Worm (Caenorhabditis elegans) whole organism, L4 larva: Measurements from ENCODE around the gene rps-27.

Source experiments
- F10B5.3 ChIP-seq: sonication (generic microtip); optimal IDR thresholded peaks from 2 replicates; lab custom pipeline; 2016; ENCODE audit warnings: mild to moderate bottlenecking, missing genetic modification characterization, missing compliant biosample characterization
- F37D6.2 ChIP-seq: sonication (generic microtip); optimal IDR thresholded peaks from 2 replicates; lab custom pipeline; 2016; ENCODE audit warnings: mild to moderate bottlenecking, missing genetic modification characterization, missing compliant biosample characterization
- T26A8.4 ChIP-seq: fragments of 200-800 bp; sonication (Bioruptor generic); IDR thresholded peaks from 2 replicates; pipeline ENCODE4 v1.3.6; 2022; ENCODE audit warnings: missing genetic modification characterization, missing compliant biosample characterization
- Y105C5A.15 ChIP-seq: fragments of 200-800 bp; sonication (Bioruptor generic); IDR thresholded peaks from 2 replicates; pipeline ENCODE4 v1.3.6; 2022; ENCODE audit warnings: missing genetic modification characterization, missing compliant biosample characterization
- Y48G9A.11 ChIP-seq: fragments of 200-800 bp; sonication (Bioruptor generic); IDR thresholded peaks from 2 replicates; pipeline ENCODE4 v1.3.6; 2022; ENCODE audit warnings: missing genetic modification reagents, missing genetic modification characterization, missing compliant biosample characterization
- Y5F2A.4 ChIP-seq: fragments of 200-800 bp; sonication (Bioruptor generic); optimal IDR thresholded peaks from 2 replicates; lab custom pipeline; 2018; ENCODE audit warnings: mild to moderate bottlenecking, missing genetic modification characterization, missing compliant biosample characterization
- Y75B8A.6 ChIP-seq: fragments of 200-800 bp; sonication (Bioruptor generic); IDR thresholded peaks from 2 replicates; pipeline ENCODE4 v1.3.6; 2022; ENCODE audit warnings: missing genetic modification reagents, missing genetic modification characterization, missing compliant biosample characterization
- ZK337.2 ChIP-seq: fragments of 200-800 bp; sonication (Bioruptor generic); IDR thresholded peaks from 2 replicates; pipeline ENCODE4 v1.3.6; 2022; ENCODE audit warnings: missing genetic modification reagents, missing genetic modification characterization, missing compliant biosample characterization
- aha-1 ChIP-seq: fragments of 150-350 bp; peaks from one replicate; lab custom pipeline; 2014; ENCODE audit warnings: missing biosample characterization, missing genetic modification characterization
- aly-2 ChIP-seq: sonication (generic microtip); optimal IDR thresholded peaks from 2 replicates; lab custom pipeline; 2018; ENCODE audit warnings: missing biosample characterization, missing genetic modification characterization
- ama-1 ChIP-seq: fragments of 150-350 bp; optimal IDR thresholded peaks from 2 replicates; lab custom pipeline; 2014; ENCODE audit warnings: inconsistent platforms, mixed read lengths
- ceh-28 ChIP-seq: fragments of 150-350 bp; optimal IDR thresholded peaks from 2 replicates; lab custom pipeline; 2014; ENCODE audit warnings: missing biosample characterization, missing genetic modification reagents, missing genetic modification characterization
- ceh-82 ChIP-seq: sonication (generic microtip); optimal IDR thresholded peaks from 2 replicates; lab custom pipeline; 2017; ENCODE audit warnings: missing biosample characterization, missing genetic modification characterization
- ctbp-1 ChIP-seq: fragments of 200-800 bp; sonication (Bioruptor generic); IDR thresholded peaks from 2 replicates; pipeline ENCODE4 v1.3.6; 2022; ENCODE audit warnings: missing genetic modification reagents, missing genetic modification characterization, missing compliant biosample characterization
- dmd-6 ChIP-seq: fragments of 200-800 bp; sonication (Bioruptor generic); IDR thresholded peaks from 2 replicates; pipeline ENCODE4 v1.3.6; 2022; ENCODE audit warnings: missing genetic modification reagents, missing genetic modification characterization, missing compliant biosample characterization
- fos-1 ChIP-seq: fragments of 150-350 bp; optimal IDR thresholded peaks from 2 replicates; lab custom pipeline; 2014; ENCODE audit warnings: missing biosample characterization, missing genetic modification characterization
- gei-8 ChIP-seq: fragments of 200-800 bp; sonication (Bioruptor generic); optimal IDR thresholded peaks from 2 replicates; lab custom pipeline; 2018; ENCODE audit warnings: mild to moderate bottlenecking, missing genetic modification characterization, missing compliant biosample characterization
- hif-1 ChIP-seq, 2 experiments: sonication (generic microtip); optimal IDR thresholded peaks; 2 replicates each; lab custom pipeline; 2016 to 2017; ENCODE audit warnings: missing compliant biosample characterization in 2 of 2, missing genetic modification characterization in 2 of 2, missing genetic modification reagents in 2 of 2, missing genotype in 2 of 2, mild to moderate bottlenecking in 1 of 2
- hlh-30 ChIP-seq: sonication (generic microtip); optimal IDR thresholded peaks from 2 replicates; lab custom pipeline; 2017; ENCODE audit warnings: antibody characterized with exemption, mild to moderate bottlenecking, missing genetic modification characterization, missing compliant biosample characterization; ENCODE audit not compliant: insufficient read depth
- hmg-1.1 ChIP-seq: fragments of 200-800 bp; sonication (Bioruptor generic); IDR thresholded peaks from 2 replicates; pipeline ENCODE4 v1.3.6; 2022; ENCODE audit warnings: missing genetic modification reagents, missing genetic modification characterization, missing compliant biosample characterization
- lsy-2 ChIP-seq, 2 experiments: fragments of 150-350 bp in 1 of 2; sonication (generic microtip) in 1 of 2; optimal IDR thresholded peaks; 2 replicates each; lab custom pipeline; 2014 to 2017; ENCODE audit warnings: missing biosample characterization in 2 of 2, missing genetic modification characterization in 2 of 2
- madf-9 ChIP-seq: fragments of 200-800 bp; sonication (Bioruptor generic); conservative IDR thresholded peaks from 2 replicates; pipeline ENCODE4 v1.3.6; 2022; ENCODE audit warnings: missing genetic modification reagents, missing genetic modification characterization, missing compliant biosample characterization
- mdt-29 ChIP-seq: fragments of 200-800 bp; sonication (Bioruptor generic); IDR thresholded peaks from 2 replicates; pipeline ENCODE4 v1.3.6; 2022; ENCODE audit warnings: missing genetic modification reagents, missing genetic modification characterization, missing compliant biosample characterization
- mep-1 ChIP-seq: fragments of 150-350 bp; sonication (generic microtip); optimal IDR thresholded peaks from 3 replicates; lab custom pipeline; 2014; ENCODE audit warnings: missing biosample characterization, missing genetic modification characterization
- mes-2 ChIP-seq: sonication (generic microtip); optimal IDR thresholded peaks from 2 replicates; lab custom pipeline; 2016; ENCODE audit warnings: missing genotype, mild to moderate bottlenecking, missing genetic modification characterization, missing compliant biosample characterization; ENCODE audit not compliant: poor library complexity, severe bottlenecking
- mxl-2 ChIP-seq: fragments of 200-800 bp; sonication (Bioruptor generic); conservative IDR thresholded peaks from 2 replicates; pipeline ENCODE4 v1.3.6; 2022; ENCODE audit warnings: missing genetic modification reagents, missing genetic modification characterization, missing compliant biosample characterization
- mxl-3 ChIP-seq: fragments of 200-800 bp; sonication (Bioruptor generic); optimal IDR thresholded peaks from 2 replicates; lab custom pipeline; 2018; ENCODE audit warnings: mild to moderate bottlenecking, missing genetic modification characterization, missing compliant biosample characterization
- nhr-10 ChIP-seq: fragments of 150-350 bp; optimal IDR thresholded peaks from 2 replicates; lab custom pipeline; 2014; ENCODE audit warnings: missing biosample characterization, missing genetic modification characterization
- nhr-25 ChIP-seq: sonication (generic microtip); optimal IDR thresholded peaks from 2 replicates; lab custom pipeline; 2017; ENCODE audit warnings: missing genetic modification characterization, mild to moderate bottlenecking, missing compliant biosample characterization, antibody characterized with exemption, moderate library complexity, borderline replicate concordance; ENCODE audit not compliant: insufficient read depth
- nhr-28 ChIP-seq: fragments of 150-350 bp; optimal IDR thresholded peaks from 2 replicates; lab custom pipeline; 2014; ENCODE audit warnings: missing biosample characterization, missing genetic modification characterization
- nhr-41 ChIP-seq: fragments of 200-800 bp; sonication (Bioruptor generic); IDR thresholded peaks from 2 replicates; pipeline ENCODE4 v1.3.6; 2022; ENCODE audit warnings: missing genetic modification reagents, missing genetic modification characterization, missing compliant biosample characterization
- nhr-42 ChIP-seq: fragments of 200-800 bp; sonication (Bioruptor generic); IDR thresholded peaks from 2 replicates; pipeline ENCODE4 v1.3.6; 2022; ENCODE audit warnings: missing genetic modification characterization, missing compliant biosample characterization
- nhr-6 ChIP-seq: fragments of 150-350 bp; optimal IDR thresholded peaks from 2 replicates; lab custom pipeline; 2014; ENCODE audit warnings: missing biosample characterization, missing genetic modification characterization
- nhr-77 ChIP-seq: fragments of 150-350 bp; optimal IDR thresholded peaks from 2 replicates; lab custom pipeline; 2014; ENCODE audit warnings: missing biosample characterization, missing genetic modification characterization
- saeg-2 ChIP-seq: fragments of 200-800 bp; sonication (Bioruptor generic); IDR thresholded peaks from 2 replicates; pipeline ENCODE4 v1.3.6; 2022; ENCODE audit warnings: missing genetic modification reagents, missing genetic modification characterization, missing compliant biosample characterization
- sdz-12 ChIP-seq: fragments of 200-800 bp; sonication (Bioruptor generic); optimal IDR thresholded peaks from 2 replicates; lab custom pipeline; 2018; ENCODE audit warnings: mild to moderate bottlenecking, missing genetic modification characterization, missing compliant biosample characterization
- set-16 ChIP-seq: fragments of 200-800 bp; sonication (Bioruptor generic); IDR thresholded peaks from 2 replicates; pipeline ENCODE4 v1.3.6; 2022; ENCODE audit warnings: missing genetic modification reagents, missing genetic modification characterization, missing compliant biosample characterization
- skn-1 ChIP-seq: fragments of 150-350 bp; optimal IDR thresholded peaks from 2 replicates; lab custom pipeline; 2014; ENCODE audit warnings: missing biosample characterization, missing genetic modification characterization
- snpc-1.2 ChIP-seq: fragments of 200-800 bp; sonication (Bioruptor generic); IDR thresholded peaks from 2 replicates; pipeline ENCODE4 v1.3.6; 2022; ENCODE audit warnings: missing genetic modification reagents, missing genetic modification characterization, missing compliant biosample characterization
- spr-1 ChIP-seq: sonication (generic microtip); optimal IDR thresholded peaks from 2 replicates; lab custom pipeline; 2016; ENCODE audit warnings: mild to moderate bottlenecking, missing genetic modification characterization, missing compliant biosample characterization
- tra-1 ChIP-seq: fragments of 200-800 bp; sonication (Bioruptor generic); IDR thresholded peaks from 2 replicates; pipeline ENCODE4 v1.3.6; 2022; ENCODE audit warnings: missing genetic modification reagents, missing genetic modification characterization, missing compliant biosample characterization
- unc-62 ChIP-seq, 3 experiments: fragments of 150-350 bp in 1 of 3; sonication (generic microtip); optimal IDR thresholded peaks in 2 of 3; peaks in 1 of 3; 1 replicate in 1 of 3; 2 replicates in 2 of 3; lab custom pipeline; 2014 to 2017; ENCODE audit warnings: missing biosample characterization in 3 of 3, missing genetic modification characterization in 3 of 3, missing genetic modification reagents in 3 of 3, missing genotype in 1 of 3
- zfp-3 ChIP-seq: fragments of 200-800 bp; sonication (Bioruptor generic); conservative IDR thresholded peaks from 2 replicates; pipeline ENCODE4 v1.3.6; 2022; ENCODE audit warnings: missing genetic modification reagents, missing genetic modification characterization, missing compliant biosample characterization

Gene rps-27

ce11 chrV:144794-145193 lies 40.9 kb upstream of the rps-27 start, which contains the start of gene srh-82:
Gene srh-82 (plus strand): TSS chrV:145094.
- no peak for TF ChIP-seq dmd-6 (GFP tag; lab: Robert Waterston, UW)
- TF ChIP-seq skn-1 = no peak
- TF ChIP-seq hlh-30 (tag; lab: Kevin White, UChicago) = no peak
- TF ChIP-seq Y48G9A.11 = no peak
- no peak for TF ChIP-seq spr-1 (tag; lab: Kevin White, UChicago)
- TF ChIP-seq nhr-6 = no peak
- no peak for TF ChIP-seq Y105C5A.15 (GFP tag; lab: Robert Waterston, UW)
- TF ChIP-seq F10B5.3 (tag; lab: Kevin White, UChicago) = no peak
- no peak for TF ChIP-seq ceh-28 (tag; lab: Kevin White, UChicago)
- no peak for TF ChIP-seq unc-62 (GFP tag; optimal IDR thresholded peaks at IDR 0.05 in 1 of 2; lab: Kevin White, UChicago)
- no peak for TF ChIP-seq unc-62 (tag; optimal IDR thresholded peaks at IDR 0.05; lab: Kevin White, UChicago)
- no peak for TF ChIP-seq mep-1 (tag; lab: Kevin White, UChicago)
- no peak for TF ChIP-seq ZK337.2
- no peak for TF ChIP-seq ctbp-1 (GFP tag; lab: Robert Waterston, UW)
- TF ChIP-seq Y75B8A.6 (GFP tag; lab: Robert Waterston, UW) = no peak
- TF ChIP-seq madf-9 (GFP tag; lab: Robert Waterston, UW) = no peak
- TF ChIP-seq aly-2 (tag; lab: Kevin White, UChicago) = no peak
- TF ChIP-seq F37D6.2 (tag; lab: Kevin White, UChicago) = no peak
- no peak for TF ChIP-seq mxl-3 (GFP tag; lab: Kevin White, UChicago)

ce11 chrV:141257-141656 lies 37.4 kb upstream of the rps-27 start, which contains the start of gene W03F9.11:
Gene W03F9.11 (minus strand): TSS chrV:141357.
- TF ChIP-seq hmg-1.1 = no peak
- peak in 1 of 2 experiments; percentile 82 for TF ChIP-seq unc-62 (GFP tag; optimal IDR thresholded peaks at IDR 0.05 in 1 of 2; lab: Kevin White, UChicago)
- TF ChIP-seq unc-62 (tag; optimal IDR thresholded peaks at IDR 0.05; lab: Kevin White, UChicago) = no peak
- TF ChIP-seq sdz-12 (GFP tag; lab: Kevin White, UChicago) = no peak
- no peak for TF ChIP-seq tra-1 (GFP tag; lab: Robert Waterston, UW)
- TF ChIP-seq ceh-82 (tag; lab: Kevin White, UChicago) = no peak
- TF ChIP-seq Y5F2A.4 (GFP tag; lab: Kevin White, UChicago) = no peak
- TF ChIP-seq fos-1 (tag; lab: Kevin White, UChicago) = no peak
- TF ChIP-seq, all 104 proteins: peak for 1

- TF ChIP-seq nhr-28 (tag; lab: Kevin White, UChicago) (peak; percentile 2), mxl-2 (GFP tag; lab: Robert Waterston, UW) (no peak), nhr-25 (tag; lab: Kevin White, UChicago) (no peak), saeg-2 (GFP tag; lab: Robert Waterston, UW) (no peak), nhr-77 (tag; lab: Kevin White, UChicago) (no peak), sdz-12 (GFP tag; lab: Kevin White, UChicago) (no peak), aha-1 (no peak)
Measured at ce11 chrV:138592-138991, 34.7 kb upstream of the rps-27 start, which contains the start of gene W03F9.9. Gene W03F9.9 (plus strand): TSS chrV:138892.

ce11 chrV:137667-138066 lies 33.8 kb upstream of the rps-27 start:
- TF ChIP-seq madf-9 (GFP tag; lab: Robert Waterston, UW) (no peak), nhr-77 (tag; lab: Kevin White, UChicago) (no peak), set-16 (peak; percentile 49; the same call in 1 of the 2 replicates)

- no peak for TF ChIP-seq snpc-1.2 (GFP tag; lab: Robert Waterston, UW)
- TF ChIP-seq lsy-2 (tag; optimal IDR thresholded peaks at IDR 0.05; lab: Kevin White, UChicago) = no peak
- TF ChIP-seq T26A8.4 (GFP tag; lab: Robert Waterston, UW) = no peak
- no peak for TF ChIP-seq nhr-41 (GFP tag; lab: Robert Waterston, UW)
- TF ChIP-seq ceh-82 (tag; lab: Kevin White, UChicago) = no peak
- TF ChIP-seq mdt-29 (GFP tag; lab: Robert Waterston, UW) = no peak
- peak; percentile 65 for TF ChIP-seq set-16
- TF ChIP-seq zfp-3 (GFP tag; lab: Robert Waterston, UW) = no peak
- TF ChIP-seq gei-8 (GFP tag; lab: Kevin White, UChicago) = no peak
- no peak for TF ChIP-seq ama-1
- no peak for TF ChIP-seq F37D6.2 (tag; lab: Kevin White, UChicago)
- no peak for TF ChIP-seq hif-1 (tag; optimal IDR thresholded peaks at IDR 0.05; lab: Kevin White, UChicago)
- no peak for TF ChIP-seq nhr-10 (tag; lab: Kevin White, UChicago)
- TF ChIP-seq mes-2 (tag; lab: Kevin White, UChicago) = no peak
- TF ChIP-seq nhr-42 (GFP tag; lab: Robert Waterston, UW) = 0 out of 2 replicates have a peak, but pooled peaks have one; percentile 26
- TF ChIP-seq, all 104 proteins: peak for 2
Measured at ce11 chrV:130186-130585, 26.3 kb upstream of the rps-27 start.
